Fruit fly (Drosophila melanogaster) whole organism, embryonic: ENCODE measurements around the gene CG6094.

ENCODE experiments used
- Adf1 ChIP-seq: fragments of 200-800 bp; sonication (Bioruptor generic); IDR thresholded peaks from 2 replicates; pipeline ENCODE4 v1.3.6; 2022; ENCODE audit warnings: missing biosample characterization, missing genetic modification characterization
- Antp ChIP-seq: fragments of 200-800 bp; sonication (Bioruptor generic); optimal IDR thresholded peaks from 3 replicates; lab custom pipeline; 2016; ENCODE audit warnings: missing biosample characterization, missing genetic modification characterization
- CG10366 ChIP-seq: fragments of 200-800 bp; sonication (Bioruptor generic); IDR thresholded peaks from 2 replicates; pipeline ENCODE4 v1.3.6; 2022; ENCODE audit warnings: missing biosample characterization, missing genetic modification characterization
- CG12071 ChIP-seq: fragments of 200-800 bp; sonication (Bioruptor generic); optimal IDR thresholded peaks from 3 replicates; lab custom pipeline; 2018; ENCODE audit warnings: missing biosample characterization, mild to moderate bottlenecking, missing genetic modification characterization
- CG12104 ChIP-seq: fragments of 200-800 bp; sonication (Bioruptor generic); optimal IDR thresholded peaks from 3 replicates; lab custom pipeline; 2016; ENCODE audit warnings: missing biosample characterization, missing genetic modification characterization
- CG12155 ChIP-seq: fragments of 200-800 bp; sonication (Bioruptor generic); optimal IDR thresholded peaks from 3 replicates; lab custom pipeline; 2016; ENCODE audit warnings: missing biosample characterization, missing genetic modification characterization
- CG13287 ChIP-seq: fragments of 200-800 bp; sonication (Bioruptor generic); IDR thresholded peaks from 2 replicates; pipeline ENCODE4 v1.3.6; 2022; ENCODE audit warnings: missing biosample characterization, missing genetic modification characterization; ENCODE audit not compliant: partially characterized antibody
- CG15514 ChIP-seq: fragments of 200-800 bp; sonication (Bioruptor generic); optimal IDR thresholded peaks from 3 replicates; lab custom pipeline; 2017; ENCODE audit warnings: missing biosample characterization, missing genetic modification characterization, mild to moderate bottlenecking, moderate library complexity, missing genetic modification reagents
- CG1647 ChIP-seq: fragments of 200-800 bp; sonication (Bioruptor generic); optimal IDR thresholded peaks from 3 replicates; lab custom pipeline; 2016; ENCODE audit warnings: missing biosample characterization, missing genetic modification characterization
- CG18599 ChIP-seq: fragments of 200-800 bp; sonication (Bioruptor generic); optimal IDR thresholded peaks from 3 replicates; lab custom pipeline; 2017; ENCODE audit warnings: missing biosample characterization, missing genetic modification characterization, mild to moderate bottlenecking, moderate library complexity, missing genetic modification reagents
- CG18764 ChIP-seq: fragments of 200-800 bp; sonication (Bioruptor generic); optimal IDR thresholded peaks from 3 replicates; lab custom pipeline; 2016; ENCODE audit warnings: missing biosample characterization, missing genetic modification characterization
- CG2116 ChIP-seq: fragments of 200-800 bp; sonication (Bioruptor generic); optimal IDR thresholded peaks from 3 replicates; lab custom pipeline; 2018; ENCODE audit warnings: missing biosample characterization, mild to moderate bottlenecking, missing genetic modification characterization
- CG2202 ChIP-seq: fragments of 200-800 bp; sonication (Bioruptor generic); optimal IDR thresholded peaks from 2 replicates; lab custom pipeline; 2018; ENCODE audit warnings: missing biosample characterization, mild to moderate bottlenecking, missing genetic modification characterization
- CG32772 ChIP-seq: fragments of 200-800 bp; sonication (Bioruptor generic); IDR thresholded peaks from 2 replicates; pipeline ENCODE4 v1.3.6; 2022; ENCODE audit warnings: missing biosample characterization, missing genetic modification characterization
- CG3847 ChIP-seq: fragments of 200-800 bp; sonication (Bioruptor generic); IDR thresholded peaks from 2 replicates; pipeline ENCODE4 v1.3.6; 2022; ENCODE audit warnings: missing biosample characterization, missing genetic modification characterization
- CG6683 ChIP-seq: fragments of 200-800 bp; sonication (Bioruptor generic); optimal IDR thresholded peaks from 2 replicates; lab custom pipeline; 2017; ENCODE audit warnings: missing biosample characterization, mild to moderate bottlenecking, missing genetic modification characterization, missing genetic modification reagents
- CG6791 ChIP-seq: fragments of 200-800 bp; sonication (Bioruptor generic); IDR thresholded peaks from 3 replicates; pipeline ENCODE4 v1.3.6; 2022; ENCODE audit warnings: missing biosample characterization, missing genetic modification characterization; ENCODE audit not compliant: partially characterized antibody
- CG7786 ChIP-seq: fragments of 200-800 bp; sonication (Bioruptor generic); optimal IDR thresholded peaks from 2 replicates; lab custom pipeline; 2016; ENCODE audit warnings: missing biosample characterization, missing genetic modification characterization
- CG7963 ChIP-seq: fragments of 200-800 bp; sonication (Bioruptor generic); IDR thresholded peaks from 3 replicates; pipeline ENCODE4 v1.3.6; 2022; ENCODE audit warnings: missing biosample characterization, missing genetic modification characterization; ENCODE audit not compliant: partially characterized antibody
- CTCF ChIP-seq: fragments of 200-800 bp; sonication (Bioruptor generic); optimal IDR thresholded peaks from 2 replicates; lab custom pipeline; 2017; ENCODE audit warnings: missing biosample characterization, mild to moderate bottlenecking, missing genetic modification characterization, moderate library complexity
- Fer2 ChIP-seq: fragments of 200-800 bp; sonication (Bioruptor generic); optimal IDR thresholded peaks from 2 replicates; lab custom pipeline; 2018; ENCODE audit warnings: missing biosample characterization, mild to moderate bottlenecking, missing genetic modification characterization, moderate library complexity
- Hand ChIP-seq: fragments of 200-800 bp; sonication (Bioruptor generic); optimal IDR thresholded peaks from 2 replicates; lab custom pipeline; 2017; ENCODE audit warnings: mild to moderate bottlenecking, missing biosample characterization, missing genetic modification reagents, missing genetic modification characterization
- Hmr ChIP-seq: fragments of 200-800 bp; sonication (Bioruptor generic); optimal IDR thresholded peaks from 3 replicates; lab custom pipeline; 2017; ENCODE audit warnings: mild to moderate bottlenecking, missing biosample characterization, missing genetic modification reagents, missing genetic modification characterization
- Hr78 ChIP-seq, 2 experiments: fragments of 200-800 bp in 1 of 2; fragments of >200 bp in 1 of 2; sonication (Bioruptor generic) in 1 of 2; optimal IDR thresholded peaks; 2 replicates each; lab custom pipeline; 2017 to 2019; ENCODE audit warnings: missing biosample characterization in 2 of 2, missing genetic modification characterization in 2 of 2, mild to moderate bottlenecking in 1 of 2, moderate library complexity in 1 of 2
- Hsf ChIP-seq: fragments of 200-800 bp; sonication (Bioruptor generic); optimal IDR thresholded peaks from 3 replicates; lab custom pipeline; 2016; ENCODE audit warnings: missing biosample characterization, missing genetic modification characterization
- Jarid2 ChIP-seq: fragments of 200-800 bp; sonication (Bioruptor generic); optimal IDR thresholded peaks from 3 replicates; lab custom pipeline; 2017; ENCODE audit warnings: mild to moderate bottlenecking, missing biosample characterization, missing genetic modification reagents, missing genetic modification characterization
- MBD-R2 ChIP-seq: fragments of 200-800 bp; sonication (Bioruptor generic); IDR thresholded peaks from 2 replicates; pipeline ENCODE4 v1.3.6; 2022; ENCODE audit warnings: missing biosample characterization, missing genetic modification characterization
- Rx ChIP-seq: fragments of 200-800 bp; sonication (Bioruptor generic); IDR thresholded peaks from 2 replicates; pipeline ENCODE4 v1.3.6; 2022; ENCODE audit warnings: missing biosample characterization, missing genetic modification characterization
- Side ChIP-seq: fragments of 200-800 bp; sonication (Bioruptor generic); optimal IDR thresholded peaks from 2 replicates; lab custom pipeline; 2016; ENCODE audit warnings: missing biosample characterization, missing genetic modification characterization
- Stat92E ChIP-seq, 3 experiments: fragments of >200 bp in 2 of 3; fragments of 200-800 bp in 1 of 3; sonication (Bioruptor generic) in 1 of 3; optimal IDR thresholded peaks; 2 replicates each; lab custom pipeline; 2017 to 2019; ENCODE audit warnings: missing biosample characterization in 3 of 3, missing genetic modification characterization in 3 of 3, mild to moderate bottlenecking in 1 of 3, moderate library complexity in 1 of 3
- ara ChIP-seq: fragments of 200-800 bp; sonication (Bioruptor generic); IDR thresholded peaks from 2 replicates; pipeline ENCODE4 v1.3.6; 2022; ENCODE audit warnings: missing biosample characterization, missing genetic modification characterization
- ci ChIP-seq: fragments of 200-800 bp; sonication (Bioruptor generic); IDR thresholded peaks from 3 replicates; pipeline ENCODE4 v1.3.6; 2022; ENCODE audit warnings: missing biosample characterization, missing genetic modification characterization
- fd96Cb ChIP-seq: fragments of 200-800 bp; sonication (Bioruptor generic); optimal IDR thresholded peaks from 2 replicates; lab custom pipeline; 2018; ENCODE audit warnings: missing biosample characterization, mild to moderate bottlenecking, missing genetic modification characterization, moderate library complexity
- gem ChIP-seq: fragments of 200-800 bp; sonication (Bioruptor generic); optimal IDR thresholded peaks from 2 replicates; lab custom pipeline; 2019; ENCODE audit warnings: missing biosample characterization, mild to moderate bottlenecking, missing genetic modification characterization, moderate library complexity
- gro ChIP-seq: fragments of 200-800 bp; sonication (Bioruptor generic); optimal IDR thresholded peaks from 2 replicates; lab custom pipeline; 2016; ENCODE audit warnings: missing biosample characterization, missing genetic modification characterization
- hkb ChIP-seq, 2 experiments: fragments of 200-800 bp in 1 of 2; fragments of >200 bp in 1 of 2; sonication (Bioruptor generic) in 1 of 2; IDR thresholded peaks in 1 of 2; optimal IDR thresholded peaks in 1 of 2; 2 replicates each; pipeline versions ENCODE4 v1.3.6 to Lab custom; 2017 to 2022; ENCODE audit warnings: missing biosample characterization in 1 of 2, missing genetic modification characterization in 1 of 2
- kay ChIP-seq: fragments of 200-800 bp; sonication (Bioruptor generic); optimal IDR thresholded peaks from 2 replicates; lab custom pipeline; 2016; ENCODE audit warnings: missing biosample characterization, missing genetic modification characterization
- lmd ChIP-seq: fragments of 200-800 bp; sonication (Bioruptor generic); IDR thresholded peaks from 2 replicates; pipeline ENCODE4 v1.3.6; 2022; ENCODE audit warnings: missing biosample characterization, missing genetic modification characterization
- mam ChIP-seq: fragments of 200-800 bp; sonication (Bioruptor generic); optimal IDR thresholded peaks from 3 replicates; lab custom pipeline; 2016; ENCODE audit warnings: missing biosample characterization, missing genetic modification characterization
- nerfin-2 ChIP-seq: fragments of 200-800 bp; sonication (Bioruptor generic); IDR thresholded peaks from 2 replicates; pipeline ENCODE4 v1.3.6; 2022; ENCODE audit warnings: missing biosample characterization, missing genetic modification characterization; ENCODE audit not compliant: partially characterized antibody
- p53 ChIP-seq: fragments of 200-800 bp; sonication (Bioruptor generic); optimal IDR thresholded peaks from 2 replicates; lab custom pipeline; 2016; ENCODE audit warnings: missing biosample characterization, missing genetic modification characterization
- slbo ChIP-seq: fragments of 200-800 bp; sonication (Bioruptor generic); IDR thresholded peaks from 2 replicates; pipeline ENCODE4 v1.3.6; 2022; ENCODE audit warnings: missing biosample characterization, missing genetic modification characterization
- stc ChIP-seq: fragments of 200-800 bp; sonication (Bioruptor generic); IDR thresholded peaks from 2 replicates; pipeline ENCODE4 v1.3.6; 2022; ENCODE audit warnings: missing biosample characterization, missing genetic modification characterization
- toy ChIP-seq: fragments of 200-800 bp; sonication (Bioruptor generic); IDR thresholded peaks from 2 replicates; pipeline ENCODE4 v1.3.6; 2022; ENCODE audit warnings: missing biosample characterization, missing genetic modification characterization
- unc-4 ChIP-seq: fragments of 200-800 bp; sonication (Bioruptor generic); IDR thresholded peaks from 2 replicates; pipeline ENCODE4 v1.3.6; 2022; ENCODE audit warnings: missing biosample characterization, missing genetic modification characterization; ENCODE audit not compliant: partially characterized antibody
- wdn ChIP-seq: fragments of 200-800 bp; sonication (Bioruptor generic); IDR thresholded peaks from 2 replicates; pipeline ENCODE4 v1.3.6; 2022; ENCODE audit warnings: missing biosample characterization, missing genetic modification characterization
- wor ChIP-seq: fragments of 200-800 bp; sonication (Bioruptor generic); IDR thresholded peaks from 2 replicates; pipeline ENCODE4 v1.3.6; 2022; ENCODE audit warnings: missing biosample characterization, missing genetic modification characterization
- zfh1 ChIP-seq: fragments of 200-800 bp; sonication (Bioruptor generic); IDR thresholded peaks from 3 replicates; pipeline ENCODE4 v1.3.6; 2022; ENCODE audit warnings: missing biosample characterization, missing genetic modification characterization

CG6094 gene

dm6 chr2L:10506557-10507252 lies at the start of gene CG6094, which contains the start of gene Myo31DF (continued):
- TF ChIP-seq CG6683 (GFP tag; lab: Kevin White, UChicago) (no peak), toy (GFP tag; lab: Robert Waterston, UW) (no peak), CG10366 (no peak), lmd (GFP tag; lab: Robert Waterston, UW) (peak; percentile 5; the same call in 1 of the 2 replicates), CG18599 (GFP tag; lab: Kevin White, UChicago) (peak; percentile 1), CG1647 (GFP tag; lab: Kevin White, UChicago) (no peak), Rx (GFP tag; lab: Robert Waterston, UW) (no peak), Adf1 (GFP tag; lab: Robert Waterston, UW) (peak; percentile 15; the same call in 1 of the 2 replicates), kay (GFP tag; lab: Kevin White, UChicago) (no peak), ara (GFP tag; lab: Robert Waterston, UW) (no peak; the same call in 1 of the 2 replicates), unc-4 (GFP tag; lab: Robert Waterston, UW) (peak; percentile 25; the same call in 1 of the 2 replicates), Stat92E (GFP tag; optimal IDR thresholded peaks at IDR 0.05; lab: Kevin White, UChicago) (no peak), CG12155 (GFP tag; lab: Kevin White, UChicago) (peak; percentile 50), Hsf (no peak), wdn (GFP tag; lab: Robert Waterston, UW) (no peak), gro (GFP tag; lab: Kevin White, UChicago) (peak; percentile 38), CG3847 (GFP tag; lab: Robert Waterston, UW) (peak; percentile 59), nerfin-2 (GFP tag; lab: Robert Waterston, UW) (0 out of 2 replicates have a peak, but pooled peaks have one; percentile 12), CTCF (peak; percentile 75), CG15514 (GFP tag; lab: Kevin White, UChicago) (peak; percentile 88), slbo (GFP tag; lab: Robert Waterston, UW) (peak; percentile 65), CG12104 (GFP tag; lab: Kevin White, UChicago) (no peak), gem (tag; lab: Kevin White, UChicago) (peak; percentile 39), CG7963 (GFP tag; lab: Robert Waterston, UW) (no peak), zfh1 (GFP tag; lab: Robert Waterston, UW) (0 out of 3 replicates have a peak, but pooled peaks have one; percentile 24), CG2202 (tag; lab: Kevin White, UChicago) (no peak), CG12071 (GFP tag; lab: Kevin White, UChicago) (peak; percentile 40), p53 (no peak), CG13287 (peak; percentile 31; the same call in 1 of the 2 replicates), CG7786 (GFP tag; lab: Kevin White, UChicago) (peak; percentile 38), hkb (optimal IDR thresholded peaks at IDR 0.05; lab: Kevin White, UChicago) (peak; percentile 77), hkb (GFP tag; IDR thresholded peaks at IDR 0.05; lab: Robert Waterston, UW) (peak; percentile 34; the same call in 1 of the 2 replicates), CG6791 (GFP tag; lab: Robert Waterston, UW) (peak; percentile 68; the same call in 2 of the 3 replicates), stc (GFP tag; lab: Robert Waterston, UW) (no peak), CG18764 (no peak), CG2116 (GFP tag; lab: Kevin White, UChicago) (peak; percentile 74), Hand (GFP tag; lab: Kevin White, UChicago) (no peak), Jarid2 (GFP tag; lab: Kevin White, UChicago) (peak; percentile 99), CG32772 (GFP tag; lab: Robert Waterston, UW) (no peak), fd96Cb (tag; lab: Kevin White, UChicago) (no peak), Hmr (GFP tag; lab: Kevin White, UChicago) (peak; percentile 56), mam (GFP tag; lab: Kevin White, UChicago) (peak; percentile 24), MBD-R2 (GFP tag; lab: Robert Waterston, UW) (peak; percentile 58; the same call in 1 of the 2 replicates), ci (GFP tag; lab: Robert Waterston, UW) (peak; percentile 49; the same call in 2 of the 3 replicates), Side (GFP tag; lab: Kevin White, UChicago) (peak; percentile 51), Hr78 (GFP tag; optimal IDR thresholded peaks at IDR 0.05; lab: Kevin White, UChicago) (no peak), Fer2 (tag; lab: Kevin White, UChicago) (no peak), Antp (GFP tag; lab: Kevin White, UChicago) (peak; percentile 35), wor (no peak)
